Fruit fly (Drosophila melanogaster): ENCODE measurements around the gene Cp7Fc.

dm6 chrX:8523572-8524155 lies 46.7 kb downstream of the Cp7Fc start:
- TF ChIP-seq CG16779 (GFP tag; IDR thresholded peaks at IDR 0.05) (no peak), Oaz (GFP tag; IDR thresholded peaks at IDR 0.05) (no peak), CG13894 (tag; optimal IDR thresholded peaks at IDR 0.05) (no peak), CG13123 (GFP tag; optimal IDR thresholded peaks at IDR 0.05) (no peak), CG30431 (GFP tag; optimal IDR thresholded peaks at IDR 0.05) (no peak), pum (GFP tag; optimal IDR thresholded peaks at IDR 0.05) (no peak), Gug (GFP tag; IDR thresholded peaks at IDR 0.05) (no peak), Sry-β (GFP tag; optimal IDR thresholded peaks at IDR 0.05) (no peak), CG10959 (GFP tag; IDR thresholded peaks at IDR 0.05) (no peak), CG6654 (GFP tag; optimal IDR thresholded peaks at IDR 0.05) (no peak), Eip74EF (GFP tag; optimal IDR thresholded peaks at IDR 0.05) (no peak)
